Worm (Caenorhabditis elegans) whole organism, L3 larva: ENCODE data around the gene spl-2.

ENCODE experiments used
- aly-2 ChIP-seq: fragments of 150-350 bp; optimal IDR thresholded peaks from 2 replicates; lab custom pipeline; 2014; ENCODE audit warnings: missing biosample characterization, missing genetic modification characterization
- ama-1 ChIP-seq: fragments of 150-350 bp; optimal IDR thresholded peaks from 2 replicates; lab custom pipeline; 2018
- egl-27 ChIP-seq: sonication (generic microtip); optimal IDR thresholded peaks from 4 replicates; lab custom pipeline; 2017; ENCODE audit warnings: missing biosample characterization, missing genetic modification reagents, missing genetic modification characterization
- elt-1 ChIP-seq: fragments of 150-350 bp; optimal IDR thresholded peaks from 2 replicates; lab custom pipeline; 2014; ENCODE audit warnings: missing biosample characterization, missing genetic modification characterization
- elt-2 ChIP-seq: sonication (generic microtip); optimal IDR thresholded peaks from 2 replicates; lab custom pipeline; 2016; ENCODE audit warnings: missing genetic modification reagents, mild to moderate bottlenecking, missing genetic modification characterization, missing compliant biosample characterization
- fkh-10 ChIP-seq: sonication (generic microtip); optimal IDR thresholded peaks from 2 replicates; lab custom pipeline; 2017; ENCODE audit warnings: missing biosample characterization, missing genetic modification reagents, missing genetic modification characterization
- lin-15B ChIP-seq: fragments of 150-350 bp; optimal IDR thresholded peaks from 2 replicates; lab custom pipeline; 2014; ENCODE audit warnings: missing biosample characterization, missing genetic modification characterization
- lin-39 ChIP-seq: fragments of 150-350 bp; optimal IDR thresholded peaks from 2 replicates; lab custom pipeline; 2018; ENCODE audit warnings: missing biosample characterization, missing genetic modification reagents, missing genetic modification characterization
- nhr-11 ChIP-seq: fragments of 150-350 bp; optimal IDR thresholded peaks from 2 replicates; lab custom pipeline; 2014; ENCODE audit warnings: missing biosample characterization, missing genetic modification characterization
- nhr-12 ChIP-seq: fragments of 150-350 bp; optimal IDR thresholded peaks from 2 replicates; lab custom pipeline; 2014; ENCODE audit warnings: missing biosample characterization, missing genetic modification characterization
- nhr-237 ChIP-seq: fragments of 150-350 bp; optimal IDR thresholded peaks from 2 replicates; lab custom pipeline; 2014; ENCODE audit warnings: missing biosample characterization, missing genetic modification characterization
- nhr-67 ChIP-seq: fragments of 150-350 bp; optimal IDR thresholded peaks from 2 replicates; lab custom pipeline; 2014; ENCODE audit warnings: missing biosample characterization, missing genetic modification characterization
- nhr-77 ChIP-seq: fragments of 150-350 bp; optimal IDR thresholded peaks from 2 replicates; lab custom pipeline; 2014; ENCODE audit warnings: missing biosample characterization, missing genetic modification characterization
- zag-1 ChIP-seq: fragments of 150-350 bp; optimal IDR thresholded peaks from 2 replicates; lab custom pipeline; 2014; ENCODE audit warnings: missing biosample characterization, missing genetic modification characterization

- no peak for TF ChIP-seq elt-1 (tag; lab: Kevin White, UChicago)
- no peak for TF ChIP-seq lin-15B (tag; lab: Kevin White, UChicago)
- TF ChIP-seq nhr-77 (tag; lab: Kevin White, UChicago): no peak
- TF ChIP-seq fkh-10: no peak
- TF ChIP-seq egl-27: no peak
- no peak for TF ChIP-seq nhr-237
- TF ChIP-seq ama-1: no peak
- no peak for TF ChIP-seq aly-2 (tag; lab: Kevin White, UChicago)
- TF ChIP-seq elt-2 (tag; lab: Kevin White, UChicago): no peak
- no peak for TF ChIP-seq nhr-67 (tag; lab: Kevin White, UChicago)
- TF ChIP-seq nhr-11: no peak
- no peak for TF ChIP-seq lin-39 (tag; lab: Kevin White, UChicago)
- no peak for TF ChIP-seq zag-1 (tag; lab: Kevin White, UChicago)
- TF ChIP-seq nhr-12 (tag; lab: Kevin White, UChicago): no peak
Observed at ce11 chrV:9132043-9132442, 14.7 kb downstream of the spl-2 start, which contains the start of gene F21C10.1.
